Fruit fly (Drosophila melanogaster) whole organism, embryonic: ENCODE results near the gene Root.

Experiments used
- Blimp-1 ChIP-seq: fragments of 200-800 bp; sonication (Bioruptor generic); optimal IDR thresholded peaks from 3 replicates; lab custom pipeline; 2018; ENCODE audit warnings: missing biosample characterization, missing genetic modification characterization, mild to moderate bottlenecking, moderate library complexity, missing genetic modification reagents
- CG1024 ChIP-seq: fragments of 200-800 bp; sonication (Bioruptor generic); IDR thresholded peaks from 2 replicates; pipeline ENCODE4 v1.3.6; 2022; ENCODE audit warnings: missing biosample characterization, missing genetic modification characterization
- CG11398 ChIP-seq: fragments of 200-800 bp; sonication (Bioruptor generic); optimal IDR thresholded peaks from 2 replicates; lab custom pipeline; 2016; ENCODE audit warnings: missing biosample characterization, missing genetic modification characterization
- CG11695 ChIP-seq: fragments of 200-800 bp; sonication (Bioruptor generic); IDR thresholded peaks from 3 replicates; pipeline ENCODE4 v1.3.6; 2022; ENCODE audit warnings: missing biosample characterization, missing genetic modification characterization
- CG12155 ChIP-seq: fragments of 200-800 bp; sonication (Bioruptor generic); optimal IDR thresholded peaks from 3 replicates; lab custom pipeline; 2016; ENCODE audit warnings: missing biosample characterization, missing genetic modification characterization
- CG15073 ChIP-seq: fragments of 200-800 bp; sonication (Bioruptor generic); optimal IDR thresholded peaks from 2 replicates; lab custom pipeline; 2016; ENCODE audit warnings: missing biosample characterization, missing genetic modification characterization
- CG15696 ChIP-seq: fragments of 200-800 bp; sonication (Bioruptor generic); optimal IDR thresholded peaks from 2 replicates; lab custom pipeline; 2019; ENCODE audit warnings: missing biosample characterization, mild to moderate bottlenecking, missing genetic modification characterization, moderate library complexity
- CG17912 ChIP-seq: fragments of 200-800 bp; sonication (Bioruptor generic); optimal IDR thresholded peaks from 2 replicates; lab custom pipeline; 2018; ENCODE audit warnings: missing biosample characterization, mild to moderate bottlenecking, missing genetic modification characterization
- CG2678 ChIP-seq: fragments of 200-800 bp; sonication (Bioruptor generic); optimal IDR thresholded peaks from 3 replicates; lab custom pipeline; 2019; ENCODE audit warnings: missing biosample characterization, mild to moderate bottlenecking, missing genetic modification characterization, moderate library complexity
- CG3407 ChIP-seq: fragments of 200-800 bp; sonication (Bioruptor generic); optimal IDR thresholded peaks from 2 replicates; lab custom pipeline; 2018; ENCODE audit warnings: missing biosample characterization, mild to moderate bottlenecking, missing genetic modification characterization
- CG4617 ChIP-seq: fragments of 200-800 bp; sonication (Bioruptor generic); optimal IDR thresholded peaks from 3 replicates; lab custom pipeline; 2016; ENCODE audit warnings: missing biosample characterization, missing genetic modification characterization, borderline replicate concordance
- CG4820 ChIP-seq: fragments of 200-800 bp; sonication (Bioruptor generic); optimal IDR thresholded peaks from 3 replicates; lab custom pipeline; 2016; ENCODE audit warnings: missing biosample characterization, missing genetic modification characterization
- CG7556 ChIP-seq: fragments of 200-800 bp; sonication (Bioruptor generic); optimal IDR thresholded peaks from 2 replicates; lab custom pipeline; 2017; ENCODE audit warnings: missing biosample characterization, mild to moderate bottlenecking, missing genetic modification characterization
- D ChIP-seq, 2 experiments: fragments of 200-800 bp in 1 of 2; fragments of >200 bp in 1 of 2; sonication (Bioruptor generic) in 1 of 2; optimal IDR thresholded peaks; 2 replicates in 1 of 2; 3 replicates in 1 of 2; lab custom pipeline; 2017; ENCODE audit warnings: mild to moderate bottlenecking in 1 of 2, missing biosample characterization in 1 of 2, missing genetic modification characterization in 1 of 2, missing genetic modification reagents in 1 of 2
- Elba2 ChIP-seq: fragments of 200-800 bp; sonication (Bioruptor generic); optimal IDR thresholded peaks from 3 replicates; lab custom pipeline; 2016; ENCODE audit warnings: missing biosample characterization, missing genetic modification characterization
- Hand ChIP-seq: fragments of 200-800 bp; sonication (Bioruptor generic); optimal IDR thresholded peaks from 2 replicates; lab custom pipeline; 2017; ENCODE audit warnings: mild to moderate bottlenecking, missing biosample characterization, missing genetic modification reagents, missing genetic modification characterization
- Med ChIP-seq: fragments of 200-800 bp; sonication (Bioruptor generic); peaks from one replicate; lab custom pipeline; 2016; ENCODE audit warnings: missing biosample characterization, missing genetic modification characterization, mild to moderate bottlenecking, inconsistent platforms, moderate library complexity
- NC2α ChIP-seq: fragments of 200-800 bp; sonication (Bioruptor generic); optimal IDR thresholded peaks from 2 replicates; lab custom pipeline; 2016; ENCODE audit warnings: missing biosample characterization, missing genetic modification characterization
- Neu2 ChIP-seq: fragments of 200-800 bp; sonication (Bioruptor generic); optimal IDR thresholded peaks from 3 replicates; lab custom pipeline; 2016; ENCODE audit warnings: missing biosample characterization, missing genetic modification characterization, borderline replicate concordance
- NfI ChIP-seq: fragments of 200-800 bp; sonication (Bioruptor generic); optimal IDR thresholded peaks from 3 replicates; lab custom pipeline; 2018; ENCODE audit warnings: missing biosample characterization, mild to moderate bottlenecking, missing genetic modification characterization, moderate library complexity
- Oaz ChIP-seq: fragments of 200-800 bp; sonication (Bioruptor generic); IDR thresholded peaks from 2 replicates; pipeline ENCODE4 v1.3.6; 2022; ENCODE audit warnings: missing biosample characterization, missing genetic modification characterization
- Poxn ChIP-seq: fragments of 200-800 bp; sonication (Bioruptor generic); IDR thresholded peaks from 2 replicates; pipeline ENCODE4 v1.3.6; 2022; ENCODE audit warnings: missing biosample characterization, missing genetic modification characterization
- TFAM ChIP-seq: fragments of 200-800 bp; sonication (Bioruptor generic); optimal IDR thresholded peaks from 2 replicates; lab custom pipeline; 2017; ENCODE audit warnings: missing biosample characterization, missing genetic modification characterization, inconsistent platforms
- btn ChIP-seq: fragments of 200-800 bp; sonication (Bioruptor generic); optimal IDR thresholded peaks from 2 replicates; lab custom pipeline; 2016; ENCODE audit warnings: missing biosample characterization, missing genetic modification characterization
- cato ChIP-seq: fragments of 200-800 bp; sonication (Bioruptor generic); optimal IDR thresholded peaks from 2 replicates; lab custom pipeline; 2016; ENCODE audit warnings: missing biosample characterization, missing genetic modification characterization, borderline replicate concordance
- ci ChIP-seq: fragments of 200-800 bp; sonication (Bioruptor generic); IDR thresholded peaks from 3 replicates; pipeline ENCODE4 v1.3.6; 2022; ENCODE audit warnings: missing biosample characterization, missing genetic modification characterization
- croc ChIP-seq: fragments of 200-800 bp; sonication (Bioruptor generic); conservative IDR thresholded peaks from 3 replicates; pipeline ENCODE4 v1.3.6; 2022; ENCODE audit warnings: missing biosample characterization, missing genetic modification characterization
- dmrt11E ChIP-seq: fragments of 200-800 bp; sonication (Bioruptor generic); optimal IDR thresholded peaks from 3 replicates; lab custom pipeline; 2018; ENCODE audit warnings: missing biosample characterization, mild to moderate bottlenecking, missing genetic modification characterization, moderate library complexity
- fu2 ChIP-seq: fragments of 200-800 bp; sonication (Bioruptor generic); optimal IDR thresholded peaks from 2 replicates; lab custom pipeline; 2016; ENCODE audit warnings: missing biosample characterization, missing genetic modification characterization
- gcm ChIP-seq: fragments of 200-800 bp; sonication (Bioruptor generic); optimal IDR thresholded peaks from 2 replicates; lab custom pipeline; 2019; ENCODE audit warnings: missing biosample characterization, mild to moderate bottlenecking, missing genetic modification characterization, moderate library complexity
- gro ChIP-seq: fragments of 200-800 bp; sonication (Bioruptor generic); optimal IDR thresholded peaks from 2 replicates; lab custom pipeline; 2016; ENCODE audit warnings: missing biosample characterization, missing genetic modification characterization
- her ChIP-seq: fragments of 200-800 bp; sonication (Bioruptor generic); optimal IDR thresholded peaks from 2 replicates; lab custom pipeline; 2016; ENCODE audit warnings: missing biosample characterization, missing genetic modification characterization
- insv ChIP-seq, 2 experiments: fragments of 200-800 bp; sonication (Bioruptor generic); optimal IDR thresholded peaks; 3 replicates each; lab custom pipeline; 2016 to 2018; ENCODE audit warnings: missing biosample characterization in 2 of 2, missing genetic modification characterization in 2 of 2
- jigr1 ChIP-seq: fragments of 200-800 bp; sonication (Bioruptor generic); IDR thresholded peaks from 3 replicates; pipeline ENCODE4 v1.3.6; 2022; ENCODE audit warnings: missing biosample characterization, missing genetic modification characterization
- lbe ChIP-seq: fragments of 200-800 bp; sonication (Bioruptor generic); optimal IDR thresholded peaks from 2 replicates; lab custom pipeline; 2016; ENCODE audit warnings: missing biosample characterization, mild to moderate bottlenecking, missing genetic modification characterization
- nerfin-1 ChIP-seq: fragments of 200-800 bp; sonication (Bioruptor generic); optimal IDR thresholded peaks from 3 replicates; lab custom pipeline; 2019; ENCODE audit warnings: missing biosample characterization, mild to moderate bottlenecking, missing genetic modification characterization, moderate library complexity
- org-1 ChIP-seq: fragments of 200-800 bp; sonication (Bioruptor generic); optimal IDR thresholded peaks from 2 replicates; lab custom pipeline; 2017; ENCODE audit warnings: missing biosample characterization, missing genetic modification characterization
- pros ChIP-seq: fragments of 200-800 bp; sonication (Bioruptor generic); optimal IDR thresholded peaks from 3 replicates; lab custom pipeline; 2019; ENCODE audit warnings: missing biosample characterization, mild to moderate bottlenecking, missing genetic modification characterization, moderate library complexity
- psq ChIP-seq: fragments of 200-800 bp; sonication (Bioruptor generic); optimal IDR thresholded peaks from 2 replicates; lab custom pipeline; 2017; ENCODE audit warnings: missing biosample characterization, missing genetic modification characterization
- rib ChIP-seq: fragments of 200-800 bp; sonication (Bioruptor generic); IDR thresholded peaks from 2 replicates; pipeline ENCODE4 v1.3.6; 2022; ENCODE audit warnings: missing biosample characterization, missing genetic modification characterization
- sd ChIP-seq: fragments of 200-800 bp; sonication (Bioruptor generic); optimal IDR thresholded peaks from 3 replicates; lab custom pipeline; 2018; ENCODE audit warnings: missing biosample characterization, mild to moderate bottlenecking, missing genetic modification characterization, moderate library complexity
- slou ChIP-seq: fragments of 200-800 bp; sonication (Bioruptor generic); optimal IDR thresholded peaks from 3 replicates; lab custom pipeline; 2016; ENCODE audit warnings: missing biosample characterization, missing genetic modification characterization
- slp2 ChIP-seq: fragments of 200-800 bp; sonication (Bioruptor generic); optimal IDR thresholded peaks from 2 replicates; lab custom pipeline; 2016; ENCODE audit warnings: missing biosample characterization, missing genetic modification characterization
- sqz ChIP-seq: fragments of 200-800 bp; sonication (Bioruptor generic); optimal IDR thresholded peaks from 3 replicates; lab custom pipeline; 2018; ENCODE audit warnings: missing biosample characterization, mild to moderate bottlenecking, missing genetic modification characterization
- twi ChIP-seq: fragments of 200-800 bp; optimal IDR thresholded peaks from 2 replicates; lab custom pipeline; 2019; ENCODE audit warnings: missing biosample characterization, mild to moderate bottlenecking, missing genetic modification characterization, moderate library complexity
- vnd ChIP-seq: fragments of 200-800 bp; sonication (Bioruptor generic); IDR thresholded peaks from 3 replicates; pipeline ENCODE4 v1.3.6; 2022; ENCODE audit warnings: missing biosample characterization, missing genetic modification characterization; ENCODE audit not compliant: partially characterized antibody
- vvl ChIP-seq: fragments of 200-800 bp; sonication (Bioruptor generic); IDR thresholded peaks from 2 replicates; pipeline ENCODE4 v1.3.6; 2022; ENCODE audit warnings: missing biosample characterization, missing genetic modification characterization
- yki ChIP-seq: fragments of >200 bp; optimal IDR thresholded peaks from 3 replicates; lab custom pipeline; 2018

The Root gene

dm6 chr3R:24099039-24100026 is 13.8 kb upstream of the Root start (continued):
- no peak for TF ChIP-seq D (optimal IDR thresholded peaks at IDR 0.05; lab: Kevin White, UChicago)
- TF ChIP-seq D (GFP tag; optimal IDR thresholded peaks at IDR 0.05; lab: Kevin White, UChicago), result peak; percentile 45
- peak; percentile 76 for TF ChIP-seq gcm
- TF ChIP-seq CG11398, result peak; percentile 71
- TF ChIP-seq NC2α, result peak; percentile 55
- peak; percentile 47; the same call in 1 of the 2 replicates for TF ChIP-seq rib (GFP tag; lab: Robert Waterston, UW)
- TF ChIP-seq lbe, result peak; percentile 58
- peak; percentile 36 for TF ChIP-seq cato (GFP tag; lab: Kevin White, UChicago)
- no peak for TF ChIP-seq CG15696 (tag; lab: Kevin White, UChicago)
- TF ChIP-seq slp2 (GFP tag; lab: Kevin White, UChicago), result peak; percentile 65
- peak; percentile 75 for TF ChIP-seq NfI (GFP tag; lab: Kevin White, UChicago)
- TF ChIP-seq dmrt11E (tag; lab: Kevin White, UChicago), result peak; percentile 55
- no peak for TF ChIP-seq vnd (GFP tag; lab: Robert Waterston, UW)
- TF ChIP-seq croc (GFP tag; lab: Robert Waterston, UW), result no peak; the same call in 2 of the 3 replicates
- no peak for TF ChIP-seq pros (GFP tag; lab: Kevin White, UChicago)
- TF ChIP-seq twi (tag; lab: Kevin White, UChicago), result peak; percentile 48
- no peak for TF ChIP-seq TFAM (GFP tag; lab: Kevin White, UChicago)
- peak; percentile 69 for TF ChIP-seq fu2 (GFP tag; lab: Kevin White, UChicago)
- peak; percentile 89 for TF ChIP-seq vvl
- TF ChIP-seq Neu2, result no peak
- TF ChIP-seq CG7556 (GFP tag; lab: Kevin White, UChicago), result peak; percentile 12
- peak; percentile 57 for TF ChIP-seq btn (GFP tag; lab: Kevin White, UChicago)
- TF ChIP-seq CG11695 (GFP tag; lab: Robert Waterston, UW), result peak; percentile 82
- no peak for TF ChIP-seq sqz (GFP tag; lab: Kevin White, UChicago)
- peak; percentile 75 for TF ChIP-seq CG4820 (GFP tag; lab: Kevin White, UChicago)
- peak; percentile 70 for TF ChIP-seq gro
- no peak for TF ChIP-seq CG17912
- TF ChIP-seq jigr1 (GFP tag; lab: Robert Waterston, UW), result peak; percentile 52; the same call in 2 of the 3 replicates
- peak; percentile 18 for TF ChIP-seq nerfin-1 (tag; lab: Kevin White, UChicago)
- TF ChIP-seq ci (GFP tag; lab: Robert Waterston, UW), result peak; percentile 92
- peak; percentile 98 for TF ChIP-seq Med (GFP tag; lab: Kevin White, UChicago)
- peak; percentile 21 for TF ChIP-seq slou (GFP tag; lab: Kevin White, UChicago)
- TF ChIP-seq org-1 (GFP tag; lab: Kevin White, UChicago), result peak; percentile 36
- peak; percentile 83 for TF ChIP-seq Blimp-1 (GFP tag; lab: Kevin White, UChicago)
- TF ChIP-seq yki (lab: Kevin White, UChicago), result no peak
- peak; percentile 68 for TF ChIP-seq her (GFP tag; lab: Kevin White, UChicago)
- TF ChIP-seq Oaz, result peak; percentile 60; the same call in 1 of the 2 replicates
- TF ChIP-seq CG15073, result no peak
- TF ChIP-seq CG12155 (GFP tag; lab: Kevin White, UChicago), result peak; percentile 81
- peak; percentile 16 for TF ChIP-seq CG3407 (GFP tag; lab: Kevin White, UChicago)
- TF ChIP-seq CG1024 (GFP tag; lab: Robert Waterston, UW), result peak; percentile 57
- TF ChIP-seq CG2678, result peak; percentile 79
- TF ChIP-seq sd (tag; lab: Kevin White, UChicago), result peak; percentile 28
- TF ChIP-seq insv (GFP tag; optimal IDR thresholded peaks at IDR 0.05; lab: Kevin White, UChicago), result no peak
- peak; percentile 31 for TF ChIP-seq CG4617
- TF ChIP-seq psq (GFP tag; lab: Kevin White, UChicago), result peak; percentile 57
- TF ChIP-seq Poxn (GFP tag; lab: Robert Waterston, UW), result peak; percentile 44; the same call in 1 of the 2 replicates
- TF ChIP-seq Elba2 (GFP tag; lab: Kevin White, UChicago), result no peak
- TF ChIP-seq Hand (GFP tag; lab: Kevin White, UChicago), result peak; percentile 2
